Worm (Caenorhabditis elegans): Measurements from ENCODE around the gene C45H4.14.
"Not testable (repeated sequence)": the region's sequence is repeated elsewhere in the genome, so short reads cannot be mapped to it uniquely, and the experiment has no call there.

Gene C45H4.14

ce11 chrV:2151458-2151857 is 7.8 kb downstream of the C45H4.14 start, which contains the start of gene srbc-24:
srbc-24 (plus strand) TSS chrV:2151758.
- TF ChIP-seq sox-4 (tag; optimal IDR thresholded peaks at IDR 0.05) = no peak
- no peak for TF ChIP-seq elt-2 (tag; optimal IDR thresholded peaks at IDR 0.05)
- no peak for TF ChIP-seq mab-9 (GFP tag; IDR thresholded peaks at IDR 0.05)
- TF ChIP-seq fkh-8 (tag; optimal IDR thresholded peaks at IDR 0.05) = no peak
- no peak for TF ChIP-seq pag-3 (tag; optimal IDR thresholded peaks at IDR 0.05; ENCODE audit: borderline replicate concordance, insufficient read depth)
- TF ChIP-seq unc-130 (tag; optimal IDR thresholded peaks at IDR 0.05) = no peak
- no peak for TF ChIP-seq skn-1 (tag; optimal IDR thresholded peaks at IDR 0.05)
- TF ChIP-seq isw-1 (GFP tag; IDR thresholded peaks at IDR 0.05) = no peak
- no peak for TF ChIP-seq pax-3 (tag; optimal IDR thresholded peaks at IDR 0.05)
- no peak for TF ChIP-seq rnt-1 (tag; optimal IDR thresholded peaks at IDR 0.05)
- TF ChIP-seq aly-2 (tag; optimal IDR thresholded peaks at IDR 0.05) = no peak
- TF ChIP-seq C34B4.2 (tag; optimal IDR thresholded peaks at IDR 0.05) = no peak
- TF ChIP-seq fkh-4 (tag; optimal IDR thresholded peaks at IDR 0.05; ENCODE audit: borderline replicate concordance) = no peak
- no peak for TF ChIP-seq unc-98 (GFP tag; IDR thresholded peaks at IDR 0.05)
- TF ChIP-seq nhr-19 (GFP tag; conservative IDR thresholded peaks at IDR 0.05) = no peak
- no peak for TF ChIP-seq mdl-1 (tag; optimal IDR thresholded peaks at IDR 0.05)
- no peak for TF ChIP-seq fos-1 (tag; optimal IDR thresholded peaks at IDR 0.05)
- TF ChIP-seq efl-1 (optimal IDR thresholded peaks at IDR 0.05) = no peak
- TF ChIP-seq efl-1 (GFP tag; optimal IDR thresholded peaks at IDR 0.05 in 1 of 2) = no peak
- TF ChIP-seq mep-1 (tag; optimal IDR thresholded peaks at IDR 0.05) = no peak
- TF ChIP-seq jun-1 (tag; optimal IDR thresholded peaks at IDR 0.05) = no peak

- TF ChIP-seq unc-130 (tag; optimal IDR thresholded peaks at IDR 0.05) (no peak), mep-1 (tag; optimal IDR thresholded peaks at IDR 0.05) (no peak), zip-4 (GFP tag; optimal IDR thresholded peaks at IDR 0.05) (no peak), blmp-1 (tag; optimal IDR thresholded peaks at IDR 0.05) (no peak), sox-4 (tag; optimal IDR thresholded peaks at IDR 0.05) (no peak), snu-23 (GFP tag; optimal IDR thresholded peaks at IDR 0.05) (no peak), unc-30 (tag; optimal IDR thresholded peaks at IDR 0.05) (no peak), dsc-1 (tag; optimal IDR thresholded peaks at IDR 0.05) (no peak)
Observed at ce11 chrV:2150876-2151275, 8.4 kb downstream of the C45H4.14 start, which contains the start of gene C45H4.13. C45H4.13 (minus strand) TSS chrV:2150976.

ce11 chrV:2149432-2149831 is 9.8 kb downstream of the C45H4.14 start, which contains the start of gene C45H4.21:
C45H4.21 (minus strand) TSS chrV:2149532.
- TF ChIP-seq nhr-77 (tag; optimal IDR thresholded peaks at IDR 0.05) (no peak), xbp-1 (tag; optimal IDR thresholded peaks at IDR 0.05) (no peak), snu-23 (GFP tag; optimal IDR thresholded peaks at IDR 0.05) (no peak), unc-30 (tag; optimal IDR thresholded peaks at IDR 0.05) (no peak), C34B4.2 (tag; optimal IDR thresholded peaks at IDR 0.05) (no peak), efl-1 (optimal IDR thresholded peaks at IDR 0.05) (no peak), efl-1 (GFP tag; optimal IDR thresholded peaks at IDR 0.05 in 1 of 2) (peak in 1 of 2 experiments; percentile 39)

- TF ChIP-seq nhr-12 (tag; optimal IDR thresholded peaks at IDR 0.05) (no peak), skn-1 (tag; optimal IDR thresholded peaks at IDR 0.05) (no peak), elt-3 (tag; optimal IDR thresholded peaks at IDR 0.05) (peak in 1 of 6 experiments; percentile 3)
Observed at ce11 chrV:2146795-2147194, 12.4 kb downstream of the C45H4.14 start, which contains the start of gene srbc-20. srbc-20 (plus strand) TSS chrV:2147095.

ce11 chrV:2146044-2146443 is 13.2 kb downstream of the C45H4.14 start, which contains the start of gene str-52:
str-52 (minus strand) TSS chrV:2146144.
- no peak for TF ChIP-seq ceh-90 (tag; optimal IDR thresholded peaks at IDR 0.05)
- TF ChIP-seq lin-15B (tag; optimal IDR thresholded peaks at IDR 0.05) = no peak
- no peak for TF ChIP-seq efl-1 (optimal IDR thresholded peaks at IDR 0.05)
- TF ChIP-seq efl-1 (GFP tag; optimal IDR thresholded peaks at IDR 0.05 in 1 of 2) = peak in 1 of 2 experiments; percentile 28

- not testable (repeated sequence) for TF ChIP-seq mab-9 (GFP tag; IDR thresholded peaks at IDR 0.05); mep-1 (tag; optimal IDR thresholded peaks at IDR 0.05); hlh-17 (GFP tag; optimal IDR thresholded peaks at IDR 0.05; ENCODE audit: borderline replicate concordance)
Observed at ce11 chrV:2144408-2144807, 14.8 kb downstream of the C45H4.14 start, which contains the start of gene F22F7.12. F22F7.12 (minus strand) TSS chrV:2144508.
